Worm (Caenorhabditis elegans) whole organism, late embryonic: ENCODE data around the gene nhr-78.
A peak's percentile ranks its signal among the peaks of the same experiment; 100 is the strongest.

Source experiments
- C08G9.2 ChIP-seq: sonication (generic microtip); optimal IDR thresholded peaks from 2 replicates; lab custom pipeline; 2016; ENCODE audit warnings: mild to moderate bottlenecking, missing genetic modification characterization, moderate library complexity, missing compliant biosample characterization
- F13H6.1 ChIP-seq: sonication (generic microtip); optimal IDR thresholded peaks from 2 replicates; lab custom pipeline; 2016; ENCODE audit warnings: missing genetic modification characterization, missing compliant biosample characterization
- K09A11.1 ChIP-seq: sonication (generic microtip); optimal IDR thresholded peaks from 2 replicates; lab custom pipeline; 2017; ENCODE audit warnings: antibody characterized with exemption, mild to moderate bottlenecking, missing genetic modification characterization, missing compliant biosample characterization; ENCODE audit not compliant: insufficient read depth
- Y22D7AL.16 ChIP-seq: sonication (generic microtip); optimal IDR thresholded peaks from 2 replicates; lab custom pipeline; 2016; ENCODE audit warnings: missing genetic modification characterization, missing compliant biosample characterization
- ahr-1 ChIP-seq: sonication (generic microtip); optimal IDR thresholded peaks from 2 replicates; lab custom pipeline; 2016; ENCODE audit warnings: missing genetic modification characterization, missing compliant biosample characterization
- ceh-18 ChIP-seq: sonication (generic microtip); optimal IDR thresholded peaks from 2 replicates; lab custom pipeline; 2016; ENCODE audit warnings: missing genetic modification characterization, missing compliant biosample characterization
- ceh-19 ChIP-seq: fragments of 200-800 bp; sonication (Bioruptor generic); optimal IDR thresholded peaks from 2 replicates; lab custom pipeline; 2018; ENCODE audit warnings: mild to moderate bottlenecking, missing genetic modification characterization, missing compliant biosample characterization
- ceh-22 ChIP-seq: sonication (generic microtip); optimal IDR thresholded peaks from 2 replicates; lab custom pipeline; 2017; ENCODE audit warnings: missing biosample characterization, missing genetic modification characterization
- ceh-30 ChIP-seq: fragments of 150-350 bp; optimal IDR thresholded peaks from 2 replicates; lab custom pipeline; 2014; ENCODE audit warnings: missing biosample characterization, missing genetic modification characterization
- ceh-34 ChIP-seq: sonication (generic microtip); optimal IDR thresholded peaks from 2 replicates; lab custom pipeline; 2016; ENCODE audit warnings: mild to moderate bottlenecking, missing genetic modification characterization, missing compliant biosample characterization
- ceh-45 ChIP-seq: fragments of 200-800 bp; sonication (Bioruptor generic); IDR thresholded peaks from 2 replicates; pipeline ENCODE4 v1.3.6; 2022; ENCODE audit warnings: missing genetic modification reagents, missing genetic modification characterization, missing compliant biosample characterization
- ceh-6 ChIP-seq: fragments of 200-800 bp; sonication (Bioruptor generic); optimal IDR thresholded peaks from 2 replicates; lab custom pipeline; 2018; ENCODE audit warnings: mild to moderate bottlenecking, missing genetic modification characterization, missing compliant biosample characterization
- che-1 ChIP-seq: sonication (generic microtip); optimal IDR thresholded peaks from 2 replicates; lab custom pipeline; 2016; ENCODE audit warnings: mild to moderate bottlenecking, missing genetic modification characterization, missing compliant biosample characterization
- dmd-4 ChIP-seq: sonication (generic microtip); optimal IDR thresholded peaks from 2 replicates; lab custom pipeline; 2016; ENCODE audit warnings: borderline replicate concordance, missing genetic modification characterization, missing compliant biosample characterization
- elt-2 ChIP-seq: sonication (generic microtip); optimal IDR thresholded peaks from 2 replicates; lab custom pipeline; 2016; ENCODE audit warnings: missing genetic modification reagents, missing genetic modification characterization, missing compliant biosample characterization
- elt-4 ChIP-seq: sonication (generic microtip); optimal IDR thresholded peaks from 2 replicates; lab custom pipeline; 2016; ENCODE audit warnings: missing genetic modification characterization, missing compliant biosample characterization
- ets-4 ChIP-seq: sonication (generic microtip); optimal IDR thresholded peaks from 2 replicates; lab custom pipeline; 2016; ENCODE audit warnings: missing genetic modification characterization, missing compliant biosample characterization
- fax-1 ChIP-seq: sonication (generic microtip); optimal IDR thresholded peaks from 2 replicates; lab custom pipeline; 2016; ENCODE audit warnings: missing genotype, missing genetic modification characterization, missing compliant biosample characterization
- fkh-10 ChIP-seq: fragments of 150-350 bp; optimal IDR thresholded peaks from 2 replicates; lab custom pipeline; 2014; ENCODE audit warnings: missing biosample characterization, missing genetic modification reagents, missing genetic modification characterization
- gmeb-2 ChIP-seq: sonication (generic microtip); optimal IDR thresholded peaks from 2 replicates; lab custom pipeline; 2016; ENCODE audit warnings: missing genetic modification characterization, inconsistent platforms, missing compliant biosample characterization
- hlh-6 ChIP-seq: sonication (generic microtip); optimal IDR thresholded peaks from 2 replicates; lab custom pipeline; 2016; ENCODE audit warnings: missing genotype, missing genetic modification characterization, missing compliant biosample characterization
- mec-3 ChIP-seq: sonication (generic microtip); optimal IDR thresholded peaks from 2 replicates; lab custom pipeline; 2016; ENCODE audit warnings: borderline replicate concordance, missing genetic modification characterization, missing compliant biosample characterization
- nfya-1 ChIP-seq: sonication (generic microtip); optimal IDR thresholded peaks from 2 replicates; lab custom pipeline; 2017; ENCODE audit warnings: missing genetic modification characterization, mild to moderate bottlenecking, missing compliant biosample characterization, antibody characterized with exemption, moderate library complexity
- nhr-232 ChIP-seq: sonication (generic microtip); optimal IDR thresholded peaks from 2 replicates; lab custom pipeline; 2016; ENCODE audit warnings: missing genetic modification characterization, missing compliant biosample characterization
- npax-4 ChIP-seq: sonication (generic microtip); optimal IDR thresholded peaks from 2 replicates; lab custom pipeline; 2016; ENCODE audit warnings: missing genetic modification characterization, missing compliant biosample characterization
- pag-3 ChIP-seq: sonication (generic microtip); optimal IDR thresholded peaks from 2 replicates; lab custom pipeline; 2016; ENCODE audit warnings: missing compliant biosample characterization, missing genetic modification characterization, borderline replicate concordance
- pax-1 ChIP-seq: fragments of 150-350 bp; optimal IDR thresholded peaks from 2 replicates; lab custom pipeline; 2014; ENCODE audit warnings: missing biosample characterization, missing genetic modification characterization
- pha-2 ChIP-seq: sonication (generic microtip); optimal IDR thresholded peaks from 2 replicates; lab custom pipeline; 2017; ENCODE audit warnings: mild to moderate bottlenecking, missing genetic modification characterization, missing compliant biosample characterization
- pha-4 ChIP-seq: fragments of 150-350 bp; optimal IDR thresholded peaks from 2 replicates; lab custom pipeline; 2018; ENCODE audit warnings: missing biosample characterization, missing genetic modification reagents, missing genetic modification characterization
- pros-1 ChIP-seq: fragments of 150-350 bp; optimal IDR thresholded peaks from 2 replicates; lab custom pipeline; 2014; ENCODE audit warnings: missing biosample characterization, missing genetic modification reagents, missing genetic modification characterization
- sdc-2 ChIP-seq: sonication (generic microtip); optimal IDR thresholded peaks from 2 replicates; lab custom pipeline; 2016; ENCODE audit warnings: missing genotype, missing genetic modification characterization, missing compliant biosample characterization
- syd-9 ChIP-seq: sonication (generic microtip); optimal IDR thresholded peaks from 2 replicates; lab custom pipeline; 2016; ENCODE audit warnings: mild to moderate bottlenecking, missing genetic modification characterization, moderate library complexity, missing compliant biosample characterization
- unc-86 ChIP-seq: sonication (generic microtip); optimal IDR thresholded peaks from 2 replicates; lab custom pipeline; 2016; ENCODE audit warnings: missing genetic modification characterization, missing compliant biosample characterization
- zip-5 ChIP-seq: sonication (generic microtip); optimal IDR thresholded peaks from 2 replicates; lab custom pipeline; 2016; ENCODE audit warnings: missing genetic modification characterization, missing compliant biosample characterization

The nhr-78 gene

ce11 chrIV:4246493-4246892 lies 31.2 kb downstream of the nhr-78 start, which contains the start of gene ttr-20:
Gene ttr-20 (plus strand): TSS chrIV:4246793.
- TF ChIP-seq pros-1 (tag; lab: Kevin White, UChicago) (no peak), npax-4 (no peak), nfya-1 (tag; lab: Kevin White, UChicago) (no peak)

- TF ChIP-seq ceh-18 (tag; lab: Kevin White, UChicago) (no peak), gmeb-2 (tag; lab: Kevin White, UChicago) (no peak), fax-1 (tag; lab: Kevin White, UChicago) (no peak), zip-5 (tag; lab: Kevin White, UChicago) (no peak), K09A11.1 (no peak), ets-4 (tag; lab: Kevin White, UChicago) (no peak), syd-9 (tag; lab: Kevin White, UChicago) (no peak), ceh-30 (tag; lab: Kevin White, UChicago) (no peak), ceh-45 (no peak), elt-2 (tag; lab: Kevin White, UChicago) (no peak), ceh-6 (GFP tag; lab: Kevin White, UChicago) (no peak), pha-4 (no peak), ahr-1 (no peak), sdc-2 (tag; lab: Kevin White, UChicago) (no peak), fkh-10 (no peak), che-1 (tag; lab: Kevin White, UChicago) (no peak)
These were observed 33.2 kb downstream of the nhr-78 start, which contains the start of gene col-34 for ce11 chrIV:4244510-4244909. Gene col-34 (minus strand): TSS chrIV:4244610.

ce11 chrIV:4243830-4244406 lies 33.8 kb downstream of the nhr-78 start:
- peak; percentile 18 for TF ChIP-seq hlh-6 (tag; lab: Kevin White, UChicago)
- no peak for TF ChIP-seq ceh-34 (tag; lab: Kevin White, UChicago)
- peak; percentile 20 for TF ChIP-seq sdc-2 (tag; lab: Kevin White, UChicago)
- no peak for TF ChIP-seq nhr-232
- TF ChIP-seq ceh-19 (GFP tag; lab: Kevin White, UChicago), result no peak
- no peak for TF ChIP-seq pha-4
- TF ChIP-seq Y22D7AL.16 (tag; lab: Kevin White, UChicago), result no peak
- TF ChIP-seq dmd-4 (tag; lab: Kevin White, UChicago), result peak; percentile 95
- TF ChIP-seq, all 69 proteins: peak for 3

ce11 chrIV:4236671-4237070 lies 41.0 kb downstream of the nhr-78 start:
- TF ChIP-seq C08G9.2, result no peak
- no peak for TF ChIP-seq pha-2
- TF ChIP-seq unc-86, result no peak
- TF ChIP-seq ceh-22 (tag; lab: Kevin White, UChicago), result no peak
- no peak for TF ChIP-seq pag-3 (tag; lab: Kevin White, UChicago)
- no peak for TF ChIP-seq pax-1
- no peak for TF ChIP-seq F13H6.1 (tag; lab: Kevin White, UChicago)
- no peak for TF ChIP-seq ceh-30 (tag; lab: Kevin White, UChicago)
- no peak for TF ChIP-seq ceh-34 (tag; lab: Kevin White, UChicago)
- no peak for TF ChIP-seq ahr-1
- TF ChIP-seq ceh-45, result no peak
- TF ChIP-seq npax-4, result no peak
- no peak for TF ChIP-seq nhr-232
- no peak for TF ChIP-seq elt-4 (tag; lab: Kevin White, UChicago)
- TF ChIP-seq sdc-2 (tag; lab: Kevin White, UChicago), result no peak
- TF ChIP-seq pros-1 (tag; lab: Kevin White, UChicago), result no peak
- no peak for TF ChIP-seq gmeb-2 (tag; lab: Kevin White, UChicago)

ce11 chrIV:4236025-4236407 lies 41.7 kb downstream of the nhr-78 start:
- TF ChIP-seq C08G9.2 (peak; percentile 1), mec-3 (tag; lab: Kevin White, UChicago) (peak; percentile 25), pha-4 (no peak)
